Worm (Caenorhabditis elegans): ENCODE data around the gene F41H10.4.

F41H10.4 gene

ce11 chrIV:5344168-5344567 lies 20.2 kb upstream of the F41H10.4 start:
- TF ChIP-seq pqm-1 (tag; optimal IDR thresholded peaks at IDR 0.05) (peak; percentile 22), elt-2 (tag; optimal IDR thresholded peaks at IDR 0.05) (peak; percentile 30), nfya-1 (tag; optimal IDR thresholded peaks at IDR 0.05; ENCODE audit: insufficient read depth) (peak; percentile 13), nhr-12 (tag; optimal IDR thresholded peaks at IDR 0.05) (no peak), nhr-43 (tag; optimal IDR thresholded peaks at IDR 0.05; ENCODE audit: poor library complexity, severe bottlenecking) (peak; percentile 17)

- TF ChIP-seq pqm-1 (tag; optimal IDR thresholded peaks at IDR 0.05): peak; percentile 42
- peak; percentile 81 for TF ChIP-seq elt-2 (tag; optimal IDR thresholded peaks at IDR 0.05)
Measured at ce11 chrIV:5350480-5351193, 13.7 kb upstream of the F41H10.4 start, which contains the start of gene gba-4. gba-4 (minus strand) TSS chrIV:5350897.

DNA sequence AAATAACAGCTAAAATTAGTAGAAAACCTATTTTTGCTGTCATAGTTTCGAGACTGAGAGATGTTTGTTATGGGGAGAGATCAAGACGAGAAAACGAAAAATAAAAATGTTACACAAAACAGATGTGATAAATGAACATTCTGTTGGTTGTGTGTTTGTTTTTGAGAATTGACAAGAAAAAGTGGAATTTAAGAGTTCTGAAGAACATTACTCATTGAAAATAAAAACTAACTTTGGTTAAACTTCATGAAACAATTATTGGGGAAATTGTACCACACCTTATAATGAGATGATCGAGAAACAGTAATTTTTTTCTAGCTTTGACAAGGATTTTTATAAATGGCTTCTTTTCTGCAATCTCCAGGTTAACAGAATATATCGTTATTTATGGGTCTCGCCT lies 11.0 kb upstream of the F41H10.4 start, which contains the start of gene Y4C6B.7:
Gene Y4C6B.7, minus strand, starts transcription at position 101 of the 400 bp plus-strand sequence.
- TF ChIP-seq snpc-4 (tag; optimal IDR thresholded peaks at IDR 0.05) (no peak), lin-15B (tag; optimal IDR thresholded peaks at IDR 0.05) (no peak), nhr-67 (tag; optimal IDR thresholded peaks at IDR 0.05) (no peak), mml-1 (tag; optimal IDR thresholded peaks at IDR 0.05) (no peak), fos-1 (tag; optimal IDR thresholded peaks at IDR 0.05) (no peak), ZK546.5 (tag; optimal IDR thresholded peaks at IDR 0.05) (no peak), tbx-2 (tag; optimal IDR thresholded peaks at IDR 0.05) (no peak), nhr-28 (tag; optimal IDR thresholded peaks at IDR 0.05) (no peak)

DNA sequence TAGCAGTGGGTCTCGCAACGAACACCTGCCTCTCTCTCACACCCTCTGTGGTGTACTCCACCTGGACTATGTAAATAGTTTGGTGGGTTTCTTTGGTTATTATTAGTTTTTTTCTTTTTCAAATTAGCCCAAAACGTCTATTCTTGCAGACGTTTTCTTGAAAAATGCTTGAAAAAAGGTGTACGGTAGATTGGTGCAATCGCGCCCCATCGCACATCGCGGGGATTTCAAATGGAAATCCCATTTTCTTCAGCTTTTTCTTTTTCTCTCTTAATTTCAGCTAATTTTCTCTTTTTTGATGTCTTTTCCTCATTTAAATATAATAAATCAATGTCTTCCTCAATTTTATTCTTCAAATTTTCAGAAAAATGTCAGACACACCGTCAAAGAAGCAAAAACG lies 10.2 kb upstream of the F41H10.4 start, which contains the start of gene Y4C6B.1:
Gene Y4C6B.1, plus strand, starts transcription at position 365 of the 400 bp plus-strand sequence.
- TF ChIP-seq nfya-1 (tag; optimal IDR thresholded peaks at IDR 0.05; ENCODE audit: insufficient read depth) (peak; percentile 22), hmg-11 (tag; optimal IDR thresholded peaks at IDR 0.05) (no peak), pha-4 (tag; optimal IDR thresholded peaks at IDR 0.05) (no peak), lin-15B (tag; optimal IDR thresholded peaks at IDR 0.05) (peak; percentile 30)

DNA sequence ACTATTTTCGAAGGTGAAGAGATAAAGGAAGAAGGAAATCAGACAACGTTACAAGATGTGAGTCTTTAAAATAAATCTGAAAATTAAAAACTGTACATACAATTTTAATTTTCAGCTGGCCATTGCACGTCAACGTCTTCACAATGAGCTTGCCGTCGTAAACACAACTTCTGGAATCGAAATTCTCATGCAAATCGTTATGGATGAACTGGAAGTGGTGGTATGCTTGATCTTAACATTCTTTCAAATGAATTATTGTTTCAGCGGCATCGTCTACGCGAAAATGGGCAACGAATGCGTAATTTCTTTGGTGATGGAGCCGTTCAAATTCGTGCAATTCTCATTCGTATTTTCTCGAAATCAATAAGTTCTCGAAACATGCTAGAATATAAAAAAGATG lies 9.8 kb upstream of the F41H10.4 start:
- TF ChIP-seq lsy-12 (tag; optimal IDR thresholded peaks at IDR 0.05) (no peak), snpc-4 (tag; optimal IDR thresholded peaks at IDR 0.05) (no peak), aly-2 (tag; optimal IDR thresholded peaks at IDR 0.05) (no peak), ama-1 (optimal IDR thresholded peaks at IDR 0.05) (no peak), nhr-23 (tag; optimal IDR thresholded peaks at IDR 0.05) (no peak), R02D3.7 (tag; optimal IDR thresholded peaks at IDR 0.05) (no peak), mdl-1 (tag; optimal IDR thresholded peaks at IDR 0.05) (no peak), nhr-237 (tag; optimal IDR thresholded peaks at IDR 0.05) (no peak), nhr-25 (tag; optimal IDR thresholded peaks at IDR 0.05) (no peak), ztf-4 (tag; optimal IDR thresholded peaks at IDR 0.05) (no peak), eor-1 (tag; optimal IDR thresholded peaks at IDR 0.05) (no peak), nhr-76 (tag; optimal IDR thresholded peaks at IDR 0.05) (no peak), ceh-28 (tag; optimal IDR thresholded peaks at IDR 0.05) (no peak), fkh-2 (tag; optimal IDR thresholded peaks at IDR 0.05) (no peak)

ce11 chrIV:5360533-5360932 lies 3.8 kb upstream of the F41H10.4 start, which contains the start of gene F41H10.5:
F41H10.5 (plus strand) TSS chrIV:5360907.
- peak; percentile 89 for TF ChIP-seq nfya-1 (tag; optimal IDR thresholded peaks at IDR 0.05; ENCODE audit: insufficient read depth)
- no peak for TF ChIP-seq nhr-28 (tag; optimal IDR thresholded peaks at IDR 0.05)

DNA sequence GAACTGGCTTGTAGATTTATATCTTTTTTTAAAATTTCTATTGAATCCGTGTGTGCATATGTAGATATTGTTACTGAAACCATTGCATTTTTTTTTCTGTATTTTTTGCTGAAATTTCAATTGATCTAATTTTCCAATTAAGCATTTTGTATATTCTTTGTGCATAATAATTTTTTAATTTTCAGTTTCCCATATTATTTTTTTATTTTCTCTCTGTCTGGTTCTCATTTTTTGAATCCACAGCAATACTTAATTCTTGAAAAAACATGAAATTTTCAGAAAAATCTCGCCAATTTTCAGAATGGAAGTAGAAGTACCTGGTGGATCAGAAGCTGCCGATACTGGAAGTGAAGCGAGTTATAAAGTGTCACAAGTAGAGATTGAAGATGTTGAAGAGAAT lies 2.2 kb downstream of the F41H10.4 start, which contains the start of gene sand-1:
Gene sand-1, plus strand, starts transcription at position 301 of the 400 bp plus-strand sequence.
- TF ChIP-seq ceh-16 (tag; optimal IDR thresholded peaks at IDR 0.05) (no peak), nfya-1 (tag; optimal IDR thresholded peaks at IDR 0.05; ENCODE audit: insufficient read depth) (no peak), lin-39 (tag; optimal IDR thresholded peaks at IDR 0.05) (no peak), nhr-11 (tag; optimal IDR thresholded peaks at IDR 0.05) (no peak), eor-1 (tag; optimal IDR thresholded peaks at IDR 0.05) (no peak), pha-4 (tag; optimal IDR thresholded peaks at IDR 0.05) (no peak)
